Worm (Caenorhabditis elegans) whole organism, L2 larva: ENCODE data around the gene F01G10.5.

Experiments used
- ama-1 ChIP-seq: fragments of 150-350 bp; optimal IDR thresholded peaks from 2 replicates; lab custom pipeline; 2018; ENCODE audit warnings: inconsistent platforms
- lin-39 ChIP-seq: fragments of 150-350 bp; optimal IDR thresholded peaks from 2 replicates; lab custom pipeline; 2014; ENCODE audit warnings: missing biosample characterization, missing genetic modification reagents, missing genetic modification characterization
- mab-5 ChIP-seq: fragments of 150-350 bp; optimal IDR thresholded peaks from 2 replicates; lab custom pipeline; 2014; ENCODE audit warnings: missing biosample characterization, missing genetic modification characterization
- nhr-237 ChIP-seq: fragments of 150-350 bp; optimal IDR thresholded peaks from 2 replicates; lab custom pipeline; 2014; ENCODE audit warnings: missing biosample characterization, missing genetic modification characterization
- nhr-25 ChIP-seq: fragments of 150-350 bp; sonication (generic microtip); optimal IDR thresholded peaks from 3 replicates; lab custom pipeline; 2014; ENCODE audit warnings: missing biosample characterization, missing genetic modification characterization
- zag-1 ChIP-seq: fragments of 150-350 bp; optimal IDR thresholded peaks from 2 replicates; lab custom pipeline; 2014; ENCODE audit warnings: missing biosample characterization, missing genetic modification characterization
- ztf-1 ChIP-seq: fragments of 200-800 bp; sonication (Bioruptor generic); conservative IDR thresholded peaks from 2 replicates; pipeline ENCODE4 v1.3.6; 2022; ENCODE audit warnings: missing genetic modification characterization, missing compliant biosample characterization

DNA sequence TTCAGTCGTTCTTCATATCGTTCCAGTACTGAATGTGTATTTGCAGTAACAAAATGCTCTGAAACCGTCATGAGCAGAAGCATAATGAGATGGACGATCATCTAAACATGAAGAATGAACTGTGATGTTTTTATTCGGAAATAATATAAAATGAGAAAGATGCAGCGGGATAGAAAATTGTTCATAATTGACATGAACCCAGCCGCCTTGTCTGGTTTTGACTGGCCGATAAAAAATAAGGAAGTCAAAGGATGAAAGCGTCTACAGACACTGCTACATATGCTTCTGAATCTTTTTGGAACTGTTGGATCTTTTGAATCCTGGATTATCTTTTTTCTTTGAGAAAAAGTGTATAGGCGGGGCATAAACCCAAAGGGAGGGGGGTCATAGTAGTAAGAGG lies 28.7 kb upstream of the F01G10.5 start, which contains the start of gene F01G10.9:
- TF ChIP-seq nhr-237 (tag; lab: Kevin White, UChicago) (no peak), ama-1 (lab: Kevin White, UChicago) (no peak), nhr-25 (no peak), zag-1 (no peak), lin-39 (tag; lab: Kevin White, UChicago) (no peak), ztf-1 (GFP tag; lab: Robert Waterston, UW) (no peak), mab-5 (tag; lab: Kevin White, UChicago) (no peak)
